Fruit fly (Drosophila melanogaster) whole organism, pupa: ENCODE measurements around the gene CG43725.

Source experiments
- CG10348 ChIP-seq: fragments of 200-800 bp; sonication (Bioruptor generic); IDR thresholded peaks from 2 replicates; pipeline ENCODE4 v1.3.6; 2022; ENCODE audit warnings: missing biosample characterization, missing genetic modification characterization
- CG12605 ChIP-seq: fragments of 200-800 bp; sonication (Bioruptor generic); IDR thresholded peaks from 2 replicates; pipeline ENCODE4 v1.3.6; 2022; ENCODE audit warnings: missing biosample characterization, missing genetic modification characterization
- CG13204 ChIP-seq: fragments of 200-800 bp; sonication (Bioruptor generic); optimal IDR thresholded peaks from 2 replicates; lab custom pipeline; 2018; ENCODE audit warnings: missing biosample characterization, mild to moderate bottlenecking, missing genetic modification characterization, moderate library complexity
- CG14655 ChIP-seq: fragments of 200-800 bp; sonication (Bioruptor generic); optimal IDR thresholded peaks from 3 replicates; lab custom pipeline; 2017; ENCODE audit warnings: mild to moderate bottlenecking, missing biosample characterization, missing genetic modification reagents, missing genetic modification characterization
- CG15710 ChIP-seq: fragments of 200-800 bp; sonication (Bioruptor generic); optimal IDR thresholded peaks from 2 replicates; lab custom pipeline; 2018; ENCODE audit warnings: missing biosample characterization, mild to moderate bottlenecking, missing genetic modification characterization, moderate library complexity
- CG17806 ChIP-seq: fragments of 200-800 bp; sonication (Bioruptor generic); optimal IDR thresholded peaks from 2 replicates; lab custom pipeline; 2018; ENCODE audit warnings: missing biosample characterization, mild to moderate bottlenecking, missing genetic modification characterization, moderate library complexity
- CG32121 ChIP-seq: fragments of 200-800 bp; sonication (Bioruptor generic); IDR thresholded peaks from 2 replicates; pipeline ENCODE4 v1.3.6; 2022; ENCODE audit warnings: missing biosample characterization, missing genetic modification characterization
- CG34367 ChIP-seq: fragments of 200-800 bp; sonication (Bioruptor generic); optimal IDR thresholded peaks from 2 replicates; lab custom pipeline; 2018; ENCODE audit warnings: missing biosample characterization, mild to moderate bottlenecking, missing genetic modification characterization
- CG4496 ChIP-seq: fragments of 200-800 bp; sonication (Bioruptor generic); IDR thresholded peaks from 3 replicates; pipeline ENCODE4 v1.3.6; 2022; ENCODE audit warnings: missing biosample characterization, missing genetic modification characterization
- CG8159 ChIP-seq: fragments of 200-800 bp; sonication (Bioruptor generic); optimal IDR thresholded peaks from 3 replicates; lab custom pipeline; 2018; ENCODE audit warnings: missing biosample characterization, mild to moderate bottlenecking, missing genetic modification characterization, moderate library complexity
- CG8301 ChIP-seq: fragments of 200-800 bp; sonication (Bioruptor generic); optimal IDR thresholded peaks from 2 replicates; lab custom pipeline; 2018; ENCODE audit warnings: missing biosample characterization, mild to moderate bottlenecking, missing genetic modification characterization
- CG9948 ChIP-seq: fragments of 200-800 bp; sonication (Bioruptor generic); optimal IDR thresholded peaks from 2 replicates; lab custom pipeline; 2018; ENCODE audit warnings: missing biosample characterization, mild to moderate bottlenecking, missing genetic modification characterization, moderate library complexity
- D1 ChIP-seq: fragments of 200-800 bp; sonication (Bioruptor generic); optimal IDR thresholded peaks from 2 replicates; lab custom pipeline; 2018; ENCODE audit warnings: missing biosample characterization, mild to moderate bottlenecking, missing genetic modification characterization, moderate library complexity
- EcR ChIP-seq: fragments of 200-800 bp; sonication (Bioruptor generic); optimal IDR thresholded peaks from 3 replicates; lab custom pipeline; 2019; ENCODE audit warnings: missing biosample characterization, missing genetic modification characterization, mild to moderate bottlenecking, moderate library complexity, missing genetic modification reagents
- Ets98B ChIP-seq: fragments of 200-800 bp; sonication (Bioruptor generic); IDR thresholded peaks from 2 replicates; pipeline ENCODE4 v1.3.6; 2022; ENCODE audit warnings: missing biosample characterization, missing genetic modification characterization
- Pif1A ChIP-seq: fragments of 200-800 bp; sonication (Bioruptor generic); optimal IDR thresholded peaks from 3 replicates; lab custom pipeline; 2016; ENCODE audit warnings: missing biosample characterization, missing genetic modification characterization
- Pif1B ChIP-seq: fragments of 200-800 bp; sonication (Bioruptor generic); optimal IDR thresholded peaks from 3 replicates; lab custom pipeline; 2016; ENCODE audit warnings: missing biosample characterization, missing genetic modification characterization
- Snoo ChIP-seq: fragments of 200-800 bp; sonication (Bioruptor generic); optimal IDR thresholded peaks from 3 replicates; lab custom pipeline; 2017; ENCODE audit warnings: missing biosample characterization, mild to moderate bottlenecking, missing genetic modification characterization, inconsistent platforms
- fd96Ca ChIP-seq: fragments of 200-800 bp; sonication (Bioruptor generic); IDR thresholded peaks from 3 replicates; pipeline ENCODE4 v1.3.6; 2022; ENCODE audit warnings: missing biosample characterization, missing genetic modification characterization
- gl ChIP-seq: fragments of 200-800 bp; sonication (Bioruptor generic); optimal IDR thresholded peaks from 2 replicates; lab custom pipeline; 2018; ENCODE audit warnings: missing biosample characterization, mild to moderate bottlenecking, missing genetic modification characterization
- rn ChIP-seq: fragments of 200-800 bp; sonication (Bioruptor generic); IDR thresholded peaks from 2 replicates; pipeline ENCODE4 v1.3.6; 2022; ENCODE audit warnings: missing biosample characterization, missing genetic modification characterization

The CG43725 gene

DNA sequence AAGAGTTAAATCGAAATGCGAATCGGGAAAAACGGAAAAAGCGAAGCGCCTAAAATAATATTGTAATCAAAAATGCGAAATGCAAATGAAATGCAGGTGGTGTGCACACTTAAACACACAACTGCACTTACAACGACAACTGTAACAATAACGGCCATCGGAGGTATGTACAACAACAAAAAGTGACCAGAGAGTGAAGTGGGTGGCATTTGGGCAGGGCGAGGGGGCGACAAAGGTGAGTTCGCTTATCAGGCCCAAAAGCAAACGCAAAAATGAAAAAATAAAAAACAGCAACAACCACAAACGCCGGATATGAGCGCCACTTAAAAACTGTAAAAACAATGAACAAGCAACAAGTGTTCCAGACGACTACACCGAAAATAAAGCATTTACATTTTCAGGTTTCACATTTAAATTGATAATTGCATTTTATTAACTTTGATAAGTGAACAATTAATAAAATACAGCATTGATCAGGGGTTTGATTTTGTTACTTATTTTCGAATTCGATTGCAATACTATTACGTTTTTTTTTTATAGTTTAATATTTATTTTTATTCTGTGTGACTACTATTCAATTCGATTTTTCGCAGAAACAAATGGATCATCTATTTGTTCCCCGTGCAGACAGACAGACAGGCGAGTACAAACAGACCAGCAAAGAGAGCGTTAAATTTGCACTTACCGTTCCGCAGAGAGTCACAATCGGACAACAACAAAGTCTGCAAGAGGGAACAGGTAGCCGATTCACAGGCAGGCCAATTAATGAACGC lies 10.0 kb upstream of the CG43725 start:
- no peak for TF ChIP-seq D1 (tag; lab: Kevin White, UChicago)
- TF ChIP-seq CG14655 (GFP tag; lab: Kevin White, UChicago): peak; percentile 39
- peak; percentile 62 for TF ChIP-seq CG15710
- peak; percentile 28 for TF ChIP-seq CG8301 (tag; lab: Kevin White, UChicago)
- no peak for TF ChIP-seq fd96Ca (GFP tag; lab: Robert Waterston, UW)
- peak; percentile 34 for TF ChIP-seq CG17806
- peak; percentile 74; the same call in 2 of the 3 replicates for TF ChIP-seq CG4496 (GFP tag; lab: Robert Waterston, UW)
- peak; percentile 63 for TF ChIP-seq CG8159 (tag; lab: Kevin White, UChicago)
- TF ChIP-seq rn (GFP tag; lab: Robert Waterston, UW): no peak
- TF ChIP-seq CG32121 (GFP tag; lab: Robert Waterston, UW): peak; percentile 70
- TF ChIP-seq CG9948 (tag; lab: Kevin White, UChicago): peak; percentile 51
- TF ChIP-seq gl (tag; lab: Kevin White, UChicago): no peak
- TF ChIP-seq Ets98B: peak; percentile 66
- TF ChIP-seq CG13204 (GFP tag; lab: Kevin White, UChicago): no peak
- peak; percentile 53 for TF ChIP-seq Pif1B (GFP tag; lab: Kevin White, UChicago)
- TF ChIP-seq Pif1A (GFP tag; lab: Kevin White, UChicago): peak; percentile 24
- TF ChIP-seq CG34367 (tag; lab: Kevin White, UChicago): peak; percentile 27
- TF ChIP-seq CG12605: peak; percentile 71
- no peak for TF ChIP-seq CG10348 (GFP tag; lab: Robert Waterston, UW)
- no peak for TF ChIP-seq EcR (GFP tag; lab: Kevin White, UChicago)
- peak; percentile 61 for TF ChIP-seq Snoo (tag; lab: Kevin White, UChicago)

DNA sequence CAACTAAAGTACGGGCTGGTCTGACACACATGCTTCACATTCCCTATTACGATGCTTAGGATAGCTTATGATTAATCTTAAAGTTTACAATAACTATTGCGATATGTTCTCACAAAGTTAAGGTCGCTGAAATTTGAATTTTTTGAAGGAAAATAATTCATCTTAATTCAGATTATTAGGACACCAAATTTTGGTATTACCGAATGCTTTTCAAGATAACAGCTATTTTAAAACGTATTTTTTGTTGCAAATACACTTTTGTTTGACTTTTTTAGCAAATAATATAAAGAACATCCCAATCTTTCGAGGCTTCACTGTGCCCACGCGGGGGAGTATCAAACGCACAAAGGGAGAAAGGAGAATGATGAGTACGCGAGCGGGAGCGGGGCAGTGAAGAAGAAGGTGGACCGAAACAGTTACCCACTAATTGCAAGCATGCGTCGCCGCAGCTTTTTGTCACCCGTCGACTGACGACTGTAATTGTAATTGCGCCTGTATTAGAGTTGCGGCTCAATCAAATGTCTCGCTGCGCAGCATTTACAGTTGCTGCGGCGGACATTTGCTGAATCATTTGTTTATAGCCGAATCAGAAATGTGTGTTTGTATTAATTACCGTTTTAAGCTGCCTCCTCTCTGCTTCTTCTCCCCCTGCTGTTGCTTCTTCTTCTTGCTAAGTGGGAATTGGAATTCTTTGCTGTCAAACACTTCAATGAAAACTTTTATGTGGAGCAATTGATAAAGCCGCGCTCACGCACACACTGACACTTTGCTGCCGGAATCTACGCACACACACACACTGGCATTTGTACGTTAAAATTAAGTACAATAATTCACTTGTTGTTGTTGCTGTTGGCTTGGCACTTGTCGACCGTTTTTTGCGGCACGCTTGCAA lies 9.1 kb upstream of the CG43725 start:
- TF ChIP-seq gl (tag; lab: Kevin White, UChicago) (no peak), Pif1B (GFP tag; lab: Kevin White, UChicago) (no peak), CG8301 (tag; lab: Kevin White, UChicago) (peak; percentile 36), EcR (GFP tag; lab: Kevin White, UChicago) (no peak), D1 (tag; lab: Kevin White, UChicago) (peak; percentile 11), CG9948 (tag; lab: Kevin White, UChicago) (peak; percentile 42), CG34367 (tag; lab: Kevin White, UChicago) (no peak), CG8159 (tag; lab: Kevin White, UChicago) (peak; percentile 48), CG13204 (GFP tag; lab: Kevin White, UChicago) (no peak), CG17806 (peak; percentile 15), fd96Ca (GFP tag; lab: Robert Waterston, UW) (no peak), CG15710 (peak; percentile 36), Ets98B (peak; percentile 26; the same call in 1 of the 2 replicates), CG14655 (GFP tag; lab: Kevin White, UChicago) (peak; percentile 51), Pif1A (GFP tag; lab: Kevin White, UChicago) (peak; percentile 64), CG12605 (no peak), CG32121 (GFP tag; lab: Robert Waterston, UW) (0 out of 2 replicates have a peak, but pooled peaks have one; percentile 55), CG4496 (GFP tag; lab: Robert Waterston, UW) (peak; percentile 51; the same call in 2 of the 3 replicates), Snoo (tag; lab: Kevin White, UChicago) (peak; percentile 40), CG10348 (GFP tag; lab: Robert Waterston, UW) (no peak), rn (GFP tag; lab: Robert Waterston, UW) (no peak)

DNA sequence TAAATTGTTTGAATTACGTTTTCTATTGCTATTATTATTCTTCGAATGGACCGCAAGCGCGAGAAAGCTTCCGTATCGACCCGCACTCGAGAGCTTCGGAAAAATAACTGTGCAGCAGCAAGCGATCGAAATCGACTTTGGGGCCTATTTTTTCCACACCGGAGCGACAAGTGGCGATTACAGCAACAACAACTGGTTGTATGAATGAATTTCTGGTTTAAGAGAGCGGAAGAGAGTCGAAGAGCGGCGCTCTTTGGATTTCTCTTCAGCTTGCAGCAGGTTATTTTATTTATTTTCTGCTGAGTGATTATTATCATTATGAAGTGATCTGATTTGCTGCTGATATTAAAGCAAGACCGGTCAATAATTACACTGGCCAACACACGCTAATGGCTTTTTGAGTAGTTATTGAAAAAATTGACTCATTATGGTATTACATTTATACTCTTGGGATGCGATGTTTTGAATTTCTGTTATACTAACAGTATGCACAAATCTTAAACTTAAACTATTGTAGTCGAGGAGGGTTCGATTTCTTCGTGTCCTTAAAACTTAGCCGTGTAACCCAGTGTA lies 8.3 kb upstream of the CG43725 start, which contains the start of gene Samuel:
Gene Samuel (minus strand): TSS at position 112 of the 573 bp plus-strand sequence.
- peak; percentile 57 for TF ChIP-seq CG17806
- TF ChIP-seq fd96Ca (GFP tag; lab: Robert Waterston, UW): no peak; the same call in 2 of the 3 replicates
- TF ChIP-seq gl (tag; lab: Kevin White, UChicago): peak; percentile 50
- 0 out of 2 replicates have a peak, but pooled peaks have one; percentile 19 for TF ChIP-seq CG32121 (GFP tag; lab: Robert Waterston, UW)
- peak; percentile 73 for TF ChIP-seq Ets98B
- peak; percentile 70 for TF ChIP-seq Pif1B (GFP tag; lab: Kevin White, UChicago)
- peak; percentile 58 for TF ChIP-seq Pif1A (GFP tag; lab: Kevin White, UChicago)
- TF ChIP-seq D1 (tag; lab: Kevin White, UChicago): peak; percentile 31
- TF ChIP-seq CG8301 (tag; lab: Kevin White, UChicago): peak; percentile 50
- TF ChIP-seq Snoo (tag; lab: Kevin White, UChicago): peak; percentile 38
- peak; percentile 59 for TF ChIP-seq CG14655 (GFP tag; lab: Kevin White, UChicago)
- peak; percentile 68 for TF ChIP-seq CG8159 (tag; lab: Kevin White, UChicago)
- no peak for TF ChIP-seq CG10348 (GFP tag; lab: Robert Waterston, UW)
- peak; percentile 62; the same call in 1 of the 3 replicates for TF ChIP-seq CG4496 (GFP tag; lab: Robert Waterston, UW)
- peak; percentile 54 for TF ChIP-seq CG13204 (GFP tag; lab: Kevin White, UChicago)
- TF ChIP-seq CG15710: peak; percentile 49
- peak; percentile 84 for TF ChIP-seq CG12605
- TF ChIP-seq CG9948 (tag; lab: Kevin White, UChicago): peak; percentile 18
- no peak for TF ChIP-seq rn (GFP tag; lab: Robert Waterston, UW)
- TF ChIP-seq CG34367 (tag; lab: Kevin White, UChicago): peak; percentile 43
- peak; percentile 58 for TF ChIP-seq EcR (GFP tag; lab: Kevin White, UChicago)
